Worm (Caenorhabditis elegans) whole organism, early embryonic: ENCODE data around the gene Y43F8B.25.

Source experiments
- B0310.2 ChIP-seq: sonication (generic microtip); optimal IDR thresholded peaks from 2 replicates; lab custom pipeline; 2016; ENCODE audit warnings: mild to moderate bottlenecking, missing genetic modification characterization, missing compliant biosample characterization
- F13C5.2 ChIP-seq: sonication (generic microtip); optimal IDR thresholded peaks from 2 replicates; lab custom pipeline; 2017; ENCODE audit warnings: mild to moderate bottlenecking, missing genetic modification characterization, inconsistent platforms, missing compliant biosample characterization
- aly-1 ChIP-seq: sonication (generic microtip); optimal IDR thresholded peaks from 2 replicates; lab custom pipeline; 2016; ENCODE audit warnings: missing genetic modification characterization, missing compliant biosample characterization
- ama-1 ChIP-seq: fragments of 150-350 bp; optimal IDR thresholded peaks from 2 replicates; lab custom pipeline; 2014
- ceh-13 ChIP-seq: fragments of 200-800 bp; sonication (Bioruptor generic); optimal IDR thresholded peaks from 2 replicates; lab custom pipeline; 2018; ENCODE audit warnings: mild to moderate bottlenecking, missing genetic modification characterization, missing compliant biosample characterization
- ceh-36 ChIP-seq: sonication (generic microtip); optimal IDR thresholded peaks from 2 replicates; lab custom pipeline; 2016; ENCODE audit warnings: missing genetic modification characterization, inconsistent platforms, missing compliant biosample characterization
- ets-7 ChIP-seq: sonication (generic microtip); optimal IDR thresholded peaks from 2 replicates; lab custom pipeline; 2016; ENCODE audit warnings: missing genotype, missing genetic modification characterization, missing compliant biosample characterization
- flt-1 ChIP-seq: fragments of 200-800 bp; sonication (Bioruptor generic); IDR thresholded peaks from 2 replicates; pipeline ENCODE4 v1.3.6; 2022; ENCODE audit warnings: missing genetic modification characterization, missing compliant biosample characterization
- hmbx-1 ChIP-seq: sonication (generic microtip); optimal IDR thresholded peaks from 2 replicates; lab custom pipeline; 2016; ENCODE audit warnings: mild to moderate bottlenecking, missing genetic modification characterization, missing compliant biosample characterization
- hmg-4 ChIP-seq: fragments of 200-800 bp; sonication (Bioruptor generic); optimal IDR thresholded peaks from 2 replicates; lab custom pipeline; 2018; ENCODE audit warnings: mild to moderate bottlenecking, missing genetic modification characterization, missing compliant biosample characterization
- hnd-1 ChIP-seq: sonication (generic microtip); optimal IDR thresholded peaks from 2 replicates; lab custom pipeline; 2016; ENCODE audit warnings: missing genetic modification characterization, missing compliant biosample characterization
- pes-1 ChIP-seq: fragments of 200-800 bp; sonication (Bioruptor generic); IDR thresholded peaks from 2 replicates; pipeline ENCODE4 v1.3.6; 2022; ENCODE audit warnings: missing genetic modification reagents, missing genetic modification characterization, missing compliant biosample characterization
- scrt-1 ChIP-seq: fragments of 200-800 bp; sonication (Bioruptor generic); IDR thresholded peaks from 2 replicates; pipeline ENCODE4 v1.3.6; 2022; ENCODE audit warnings: missing genetic modification characterization, missing compliant biosample characterization
- sea-1 ChIP-seq: fragments of 200-800 bp; sonication (Bioruptor generic); conservative IDR thresholded peaks from 2 replicates; pipeline ENCODE4 v1.3.6; 2022; ENCODE audit warnings: missing genetic modification characterization, missing compliant biosample characterization
- tbx-11 ChIP-seq: fragments of 200-800 bp; sonication (Bioruptor generic); IDR thresholded peaks from 2 replicates; pipeline ENCODE4 v1.3.6; 2022; ENCODE audit warnings: missing genetic modification characterization, missing compliant biosample characterization
- tbx-37 ChIP-seq: fragments of 200-800 bp; sonication (Bioruptor generic); conservative IDR thresholded peaks from 2 replicates; pipeline ENCODE4 v1.3.6; 2022; ENCODE audit warnings: missing genetic modification reagents, missing genetic modification characterization, missing compliant biosample characterization
- tra-4 ChIP-seq: sonication (generic microtip); optimal IDR thresholded peaks from 2 replicates; lab custom pipeline; 2017; ENCODE audit warnings: missing genetic modification characterization, missing compliant biosample characterization

Gene Y43F8B.25

DNA sequence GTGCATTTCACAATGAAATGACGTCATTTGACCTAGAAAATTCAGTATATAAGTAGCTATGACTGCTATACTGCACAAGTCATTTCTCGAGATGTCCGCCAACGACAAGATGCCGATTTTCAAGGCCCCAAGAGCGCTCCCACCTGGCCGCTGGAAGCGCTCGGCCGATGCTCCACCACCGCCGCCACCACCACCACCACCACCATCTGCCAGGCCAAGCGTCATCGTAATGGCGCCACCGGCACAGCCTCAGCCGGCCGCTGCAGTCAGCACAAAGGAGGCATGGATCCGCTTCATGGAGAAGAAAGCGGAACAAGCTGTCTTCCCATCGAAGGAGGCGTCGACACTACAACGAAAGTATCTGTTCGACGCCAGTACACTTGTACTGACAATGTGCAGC is 22.5 kb downstream of the Y43F8B.25 start, which contains the start of gene Y43F8B.28:
TSS of gene Y43F8B.28 (plus strand) at position 59 of the 400 bp plus-strand sequence.
- TF ChIP-seq hnd-1 (tag; lab: Kevin White, UChicago) (no peak), B0310.2 (tag; lab: Kevin White, UChicago) (no peak), tra-4 (no peak), hmg-4 (GFP tag; lab: Kevin White, UChicago) (no peak), tbx-11 (GFP tag; lab: Robert Waterston, UW) (no peak), ama-1 (no peak), scrt-1 (GFP tag; lab: Robert Waterston, UW) (no peak), flt-1 (GFP tag; lab: Robert Waterston, UW) (no peak), ceh-36 (tag; lab: Kevin White, UChicago) (no peak), tbx-37 (GFP tag; lab: Robert Waterston, UW) (no peak), ceh-13 (GFP tag; lab: Kevin White, UChicago) (no peak), aly-1 (no peak), F13C5.2 (tag; lab: Kevin White, UChicago) (no peak), hmbx-1 (tag; lab: Kevin White, UChicago) (no peak), sea-1 (no peak), pes-1 (GFP tag; lab: Robert Waterston, UW) (no peak), ets-7 (tag; lab: Kevin White, UChicago) (no peak)

DNA sequence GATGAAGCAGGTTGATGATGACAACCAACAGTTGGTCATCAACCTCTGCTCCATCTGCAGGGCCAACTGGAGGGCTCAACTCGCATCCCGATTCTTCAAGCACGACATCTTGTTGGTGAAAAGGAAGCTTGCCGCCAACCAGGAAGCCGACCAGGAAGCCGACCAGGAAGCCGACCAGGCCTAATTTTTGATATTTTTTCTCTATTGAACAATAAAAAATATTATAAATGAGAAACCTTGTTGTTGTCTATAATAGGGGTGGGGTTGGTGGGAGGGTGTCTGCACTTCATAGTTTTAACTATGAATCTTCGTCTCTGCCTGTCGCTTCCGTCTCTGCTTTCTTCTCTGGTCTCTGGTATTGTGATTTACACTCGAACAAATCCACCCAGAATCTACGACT is 23.0 kb downstream of the Y43F8B.25 start, which contains the start of gene Y43F8B.18:
TSS of gene Y43F8B.18 (plus strand) at position 301 of the 400 bp plus-strand sequence.
- no peak for TF ChIP-seq hmbx-1 (tag; lab: Kevin White, UChicago)
- no peak for TF ChIP-seq ama-1
- TF ChIP-seq ceh-13 (GFP tag; lab: Kevin White, UChicago): no peak
- no peak for TF ChIP-seq B0310.2 (tag; lab: Kevin White, UChicago)
- no peak for TF ChIP-seq ceh-36 (tag; lab: Kevin White, UChicago)
- no peak for TF ChIP-seq ets-7 (tag; lab: Kevin White, UChicago)
- TF ChIP-seq tbx-11 (GFP tag; lab: Robert Waterston, UW): no peak

ce11 chrV:19490461-19490860 is 27.7 kb downstream of the Y43F8B.25 start, which contains the start of gene Y43F8B.7:
TSS of gene Y43F8B.7 (plus strand) at chrV:19490761.
- no peak for TF ChIP-seq hmbx-1 (tag; lab: Kevin White, UChicago)
- no peak for TF ChIP-seq hnd-1 (tag; lab: Kevin White, UChicago)
- no peak for TF ChIP-seq ama-1
- no peak for TF ChIP-seq pes-1 (GFP tag; lab: Robert Waterston, UW)
- no peak for TF ChIP-seq flt-1 (GFP tag; lab: Robert Waterston, UW)
- no peak for TF ChIP-seq scrt-1 (GFP tag; lab: Robert Waterston, UW)
- no peak for TF ChIP-seq ceh-36 (tag; lab: Kevin White, UChicago)
- no peak for TF ChIP-seq aly-1
- no peak for TF ChIP-seq hmg-4 (GFP tag; lab: Kevin White, UChicago)
- no peak for TF ChIP-seq B0310.2 (tag; lab: Kevin White, UChicago)
- TF ChIP-seq F13C5.2 (tag; lab: Kevin White, UChicago): no peak

DNA sequence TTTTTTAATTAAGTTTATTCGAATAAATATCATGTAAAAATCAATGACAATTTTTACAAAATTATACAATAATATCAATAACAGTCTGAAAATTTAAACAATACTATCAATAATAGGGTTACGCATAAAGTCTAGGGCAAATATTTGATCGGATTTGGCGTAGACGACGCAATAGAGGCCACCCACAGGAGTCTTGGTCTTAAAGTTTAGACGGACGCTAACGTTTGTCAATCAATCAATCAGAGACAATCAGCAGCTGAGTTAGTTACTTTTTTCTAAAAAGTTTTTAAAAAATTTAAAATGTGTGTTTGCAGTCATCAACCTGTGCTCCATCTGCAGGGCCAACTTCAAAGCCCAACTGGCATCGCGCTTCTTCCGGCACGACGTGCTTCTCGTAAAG is 28.6 kb downstream of the Y43F8B.25 start, which contains the start of gene Y43F8B.29:
TSS of gene Y43F8B.29 (plus strand) at position 301 of the 400 bp plus-strand sequence.
- no peak for TF ChIP-seq ets-7 (tag; lab: Kevin White, UChicago)
- no peak for TF ChIP-seq pes-1 (GFP tag; lab: Robert Waterston, UW)
- no peak for TF ChIP-seq flt-1 (GFP tag; lab: Robert Waterston, UW)
- TF ChIP-seq ceh-13 (GFP tag; lab: Kevin White, UChicago): no peak
- no peak for TF ChIP-seq scrt-1 (GFP tag; lab: Robert Waterston, UW)
- TF ChIP-seq tra-4: no peak
- no peak for TF ChIP-seq tbx-37 (GFP tag; lab: Robert Waterston, UW)

DNA sequence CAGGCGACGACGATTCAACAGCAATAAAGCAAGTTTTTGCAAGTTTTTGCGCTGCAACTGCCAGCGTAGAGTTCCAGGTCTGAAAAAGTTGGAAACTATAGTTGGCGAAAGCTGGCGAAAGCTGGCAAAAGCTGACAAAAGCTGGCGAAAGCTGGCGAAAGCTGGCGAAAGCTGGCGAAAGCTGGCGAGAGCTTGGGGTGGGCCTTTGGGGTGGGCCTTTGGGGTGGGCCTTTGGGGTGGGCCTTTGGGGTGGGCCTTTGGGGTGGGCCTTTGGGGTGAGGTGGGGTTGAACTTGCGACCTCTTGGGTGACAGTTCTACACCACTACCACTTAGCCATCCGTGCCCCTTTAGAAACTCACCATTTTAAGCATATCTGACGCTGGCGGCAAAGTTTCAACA is 32.4 kb downstream of the Y43F8B.25 start:
- TF ChIP-seq ets-7 (tag; lab: Kevin White, UChicago) (no peak), sea-1 (no peak), tbx-37 (GFP tag; lab: Robert Waterston, UW) (no peak), pes-1 (GFP tag; lab: Robert Waterston, UW) (no peak)

DNA sequence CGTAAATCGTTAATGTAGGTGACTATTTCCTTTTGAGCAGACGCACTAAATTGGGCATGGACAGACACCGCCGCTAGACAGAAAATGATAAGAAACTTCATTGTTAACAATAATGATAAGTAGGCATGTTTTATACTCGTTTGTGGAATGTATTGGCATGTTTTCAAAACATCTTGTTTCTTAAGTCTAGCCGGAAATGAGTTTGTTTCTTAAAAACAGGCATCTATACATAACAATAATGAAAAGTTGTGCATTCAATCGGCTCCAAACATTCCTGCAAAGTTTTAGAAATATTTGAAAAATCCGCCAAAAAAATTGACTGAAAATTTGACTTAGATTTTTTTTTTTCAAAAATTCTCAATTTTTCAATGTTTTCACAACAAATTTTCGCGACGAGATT is 32.9 kb downstream of the Y43F8B.25 start, which contains the start of gene scl-21:
TSS of gene scl-21 (minus strand) at position 101 of the 400 bp plus-strand sequence.
- no peak for TF ChIP-seq tra-4
- TF ChIP-seq aly-1: no peak
- no peak for TF ChIP-seq tbx-37 (GFP tag; lab: Robert Waterston, UW)
- no peak for TF ChIP-seq flt-1 (GFP tag; lab: Robert Waterston, UW)
- no peak for TF ChIP-seq hnd-1 (tag; lab: Kevin White, UChicago)
- TF ChIP-seq F13C5.2 (tag; lab: Kevin White, UChicago): no peak
- TF ChIP-seq sea-1: no peak
- no peak for TF ChIP-seq ama-1
- TF ChIP-seq hmg-4 (GFP tag; lab: Kevin White, UChicago): no peak
- no peak for TF ChIP-seq tbx-11 (GFP tag; lab: Robert Waterston, UW)
- TF ChIP-seq ets-7 (tag; lab: Kevin White, UChicago): no peak
- TF ChIP-seq hmbx-1 (tag; lab: Kevin White, UChicago): no peak
- no peak for TF ChIP-seq ceh-13 (GFP tag; lab: Kevin White, UChicago)
- no peak for TF ChIP-seq scrt-1 (GFP tag; lab: Robert Waterston, UW)

DNA sequence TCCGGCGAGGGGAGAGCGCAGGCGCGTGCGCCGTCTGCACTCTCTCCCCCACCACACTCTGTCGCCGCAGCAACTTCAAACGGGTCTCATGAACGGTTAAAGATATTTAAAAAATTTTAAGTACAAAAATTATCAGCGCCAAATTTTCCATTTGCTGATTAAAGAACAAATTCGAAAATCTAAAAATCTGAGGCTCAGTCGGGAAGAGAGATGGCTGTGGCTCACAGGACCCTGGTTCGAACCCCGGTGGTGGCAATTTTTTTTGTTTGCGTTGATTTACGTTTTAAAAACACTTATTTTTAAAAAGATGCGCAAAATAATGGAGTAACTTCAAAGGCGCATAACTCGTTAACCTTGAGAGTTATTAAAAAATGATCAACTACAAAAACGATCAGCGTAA is 34.4 kb downstream of the Y43F8B.25 start:
- TF ChIP-seq scrt-1 (GFP tag; lab: Robert Waterston, UW) (no peak), tbx-11 (GFP tag; lab: Robert Waterston, UW) (no peak), F13C5.2 (tag; lab: Kevin White, UChicago) (no peak), hmbx-1 (tag; lab: Kevin White, UChicago) (no peak), flt-1 (GFP tag; lab: Robert Waterston, UW) (no peak), ama-1 (no peak), aly-1 (no peak), hmg-4 (GFP tag; lab: Kevin White, UChicago) (no peak), sea-1 (no peak), pes-1 (GFP tag; lab: Robert Waterston, UW) (no peak), ceh-36 (tag; lab: Kevin White, UChicago) (no peak), tra-4 (no peak), tbx-37 (GFP tag; lab: Robert Waterston, UW) (no peak), ets-7 (tag; lab: Kevin White, UChicago) (no peak), ceh-13 (GFP tag; lab: Kevin White, UChicago) (no peak), hnd-1 (tag; lab: Kevin White, UChicago) (no peak), B0310.2 (tag; lab: Kevin White, UChicago) (no peak)
